Worm (Caenorhabditis elegans) whole organism, L2 larva: ENCODE data around the gene clec-127.

Experiments used
- R02D3.7 ChIP-seq: fragments of 150-350 bp; optimal IDR thresholded peaks from 2 replicates; lab custom pipeline; 2014; ENCODE audit warnings: missing biosample characterization, missing genetic modification characterization
- alr-1 ChIP-seq: fragments of 150-350 bp; optimal IDR thresholded peaks from 2 replicates; lab custom pipeline; 2014; ENCODE audit warnings: missing biosample characterization, missing genetic modification characterization
- blmp-1 ChIP-seq: sonication (generic microtip); optimal IDR thresholded peaks from 2 replicates; lab custom pipeline; 2017; ENCODE audit warnings: missing genetic modification characterization, mild to moderate bottlenecking, missing compliant biosample characterization, antibody characterized with exemption, moderate library complexity; ENCODE audit not compliant: insufficient read depth
- gmeb-1 ChIP-seq: fragments of 150-350 bp; optimal IDR thresholded peaks from 2 replicates; lab custom pipeline; 2014; ENCODE audit warnings: missing biosample characterization, missing genetic modification characterization
- lin-11 ChIP-seq: fragments of 150-350 bp; sonication (generic microtip); optimal IDR thresholded peaks from 2 replicates; lab custom pipeline; 2014; ENCODE audit warnings: missing biosample characterization, missing genetic modification characterization, inconsistent platforms, mixed read lengths
- lin-13 ChIP-seq: fragments of 150-350 bp; optimal IDR thresholded peaks from 2 replicates; lab custom pipeline; 2014; ENCODE audit warnings: missing biosample characterization, missing genetic modification reagents, missing genetic modification characterization
- nhr-12 ChIP-seq: fragments of 150-350 bp; optimal IDR thresholded peaks from 2 replicates; lab custom pipeline; 2014; ENCODE audit warnings: missing biosample characterization, missing genetic modification characterization
- nhr-237 ChIP-seq: fragments of 150-350 bp; optimal IDR thresholded peaks from 2 replicates; lab custom pipeline; 2014; ENCODE audit warnings: missing biosample characterization, missing genetic modification characterization
- zag-1 ChIP-seq: fragments of 150-350 bp; optimal IDR thresholded peaks from 2 replicates; lab custom pipeline; 2014; ENCODE audit warnings: missing biosample characterization, missing genetic modification characterization

DNA sequence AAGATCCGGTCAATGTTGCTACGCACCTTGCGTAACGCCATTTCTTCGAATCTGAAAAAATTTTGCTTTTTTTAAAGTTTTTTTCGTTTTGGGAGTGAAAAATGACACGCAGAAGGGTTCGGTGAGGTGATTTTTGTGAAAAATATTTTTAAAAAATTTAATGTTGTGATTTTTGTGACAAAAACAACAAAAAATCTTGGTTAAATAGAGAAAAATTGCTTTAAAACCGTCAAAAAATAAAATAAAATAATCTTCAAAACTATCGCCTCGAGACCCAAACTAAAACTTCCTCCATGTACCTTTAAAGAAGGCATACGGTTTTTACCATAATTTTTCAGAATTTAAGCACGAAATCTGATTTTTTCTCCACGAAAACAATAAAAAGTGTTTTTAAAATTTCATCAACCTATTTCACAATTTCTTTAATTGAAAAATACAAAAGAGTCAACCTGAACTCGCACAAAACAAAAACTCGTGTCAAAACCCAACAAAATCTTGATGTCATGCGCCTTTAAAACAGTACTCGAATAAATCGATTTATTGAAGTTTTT, 22.6 kb downstream of the clec-127 start, which contains the start of gene apd-3:
- TF ChIP-seq gmeb-1 (no peak), blmp-1 (tag; lab: Kevin White, UChicago) (no peak), lin-13 (GFP tag; lab: Kevin White, UChicago) (no peak), nhr-237 (tag; lab: Kevin White, UChicago) (no peak), lin-11 (tag; lab: Kevin White, UChicago) (no peak), zag-1 (tag; lab: Kevin White, UChicago) (no peak), nhr-12 (tag; lab: Kevin White, UChicago) (no peak), alr-1 (no peak), R02D3.7 (no peak)
